Fruit fly (Drosophila melanogaster): ENCODE measurements around the gene CG7519.

Gene CG7519

dm6 chr3L:21516716-21517266 is 23.9 kb downstream of the CG7519 start (continued):
- TF ChIP-seq fkh (GFP tag; optimal IDR thresholded peaks at IDR 0.05) (peak; percentile 6), CG31627 (GFP tag; optimal IDR thresholded peaks at IDR 0.05) (peak; percentile 42), fd85E (GFP tag; optimal IDR thresholded peaks at IDR 0.05) (no peak), CG15336 (GFP tag; IDR thresholded peaks at IDR 0.05) (no peak), CG8319 (GFP tag; optimal IDR thresholded peaks at IDR 0.05) (peak; percentile 18), cyc (GFP tag; optimal IDR thresholded peaks at IDR 0.05) (peak; percentile 39), CG16779 (tag; optimal IDR thresholded peaks at IDR 0.05) (no peak), Eip75B (GFP tag; optimal IDR thresholded peaks at IDR 0.05) (peak; percentile 69), CG11762 (GFP tag; optimal IDR thresholded peaks at IDR 0.05; ENCODE audit: insufficient read depth) (peak; percentile 50)

DNA sequence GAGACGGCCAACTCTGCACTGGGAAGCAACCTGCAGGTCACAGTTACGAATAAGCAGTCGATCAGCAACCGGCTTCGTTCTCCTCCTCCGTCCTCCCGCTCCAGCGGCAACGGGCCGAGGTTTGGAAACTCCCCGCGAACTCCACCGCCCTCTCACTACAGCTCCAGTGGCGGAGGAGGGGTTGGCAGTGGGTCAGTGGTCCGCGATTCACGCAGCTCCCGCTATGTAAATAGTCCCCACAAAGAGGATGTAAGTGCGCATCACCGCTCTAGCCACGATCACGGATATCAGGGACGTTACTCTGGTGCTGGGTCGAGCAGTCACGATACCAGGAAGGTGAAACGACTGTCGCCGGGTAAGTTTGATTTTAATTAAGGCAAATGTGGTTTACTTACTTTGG is 25.5 kb downstream of the CG7519 start:
- TF ChIP-seq Eip78C (GFP tag) (no peak), ss (GFP tag; optimal IDR thresholded peaks at IDR 0.05) (no peak), lz (GFP tag; optimal IDR thresholded peaks at IDR 0.05) (no peak), vri (GFP tag; optimal IDR thresholded peaks at IDR 0.05) (no peak), spab (GFP tag; optimal IDR thresholded peaks at IDR 0.05) (no peak), CG11762 (GFP tag; optimal IDR thresholded peaks at IDR 0.05; ENCODE audit: insufficient read depth) (no peak), Gug (GFP tag; IDR thresholded peaks at IDR 0.05) (no peak), CG11294 (GFP tag; IDR thresholded peaks at IDR 0.05) (no peak), Smox (GFP tag; optimal IDR thresholded peaks at IDR 0.05) (no peak), Ets21C (GFP tag; optimal IDR thresholded peaks at IDR 0.05) (no peak), fd59A (GFP tag; optimal IDR thresholded peaks at IDR 0.05) (no peak), CG4318 (GFP tag; optimal IDR thresholded peaks at IDR 0.05) (no peak), salr (GFP tag; optimal IDR thresholded peaks at IDR 0.05) (no peak), esn (GFP tag; optimal IDR thresholded peaks at IDR 0.05) (no peak), fd85E (GFP tag; optimal IDR thresholded peaks at IDR 0.05) (no peak), svp (GFP tag) (no peak), CG6854 (GFP tag; optimal IDR thresholded peaks at IDR 0.05) (no peak), dac (GFP tag; optimal IDR thresholded peaks at IDR 0.05) (no peak), CG10631 (GFP tag; optimal IDR thresholded peaks at IDR 0.05) (no peak), topi (GFP tag; optimal IDR thresholded peaks at IDR 0.05) (no peak)

DNA sequence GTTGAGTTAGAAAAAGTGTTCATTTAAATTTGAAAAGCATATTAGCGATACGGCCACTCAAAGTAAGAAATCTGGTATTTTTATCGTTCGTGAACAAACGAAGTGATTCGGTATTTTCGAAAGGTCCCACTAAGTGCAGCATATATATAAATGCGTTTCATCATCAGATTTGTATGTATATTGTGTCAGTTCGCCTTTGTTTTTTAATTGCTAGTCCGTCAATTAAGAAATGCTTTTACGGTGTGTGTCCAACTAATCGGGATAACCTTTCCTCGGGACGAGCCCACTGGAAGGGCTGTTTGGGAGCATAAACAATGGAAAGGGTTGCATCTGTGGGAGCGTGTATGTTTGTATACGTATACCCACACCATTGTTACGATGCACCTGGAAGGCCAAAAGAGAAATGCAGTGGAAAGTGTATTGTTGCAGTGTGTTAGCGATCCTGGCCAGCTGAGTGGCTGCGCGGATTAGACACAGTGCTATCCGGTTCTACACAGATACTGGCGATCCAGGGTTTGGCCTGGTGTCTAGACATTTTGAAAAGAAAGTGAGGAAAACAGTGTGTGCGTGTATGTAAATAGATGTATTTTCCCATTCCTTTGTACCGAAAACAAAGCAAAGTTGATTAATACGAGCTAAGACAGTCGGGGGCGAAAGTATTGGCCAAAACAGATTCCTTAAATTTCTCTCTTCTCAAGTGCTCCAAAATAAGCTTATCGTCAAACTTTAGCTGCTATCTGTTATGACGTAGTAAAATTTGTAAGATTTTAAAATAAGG is 30.4 kb downstream of the CG7519 start, which contains the start of gene CG7611:
Gene CG7611, plus strand, starts transcription at position 128 of the 778 bp plus-strand sequence.
- TF ChIP-seq Smox (GFP tag; optimal IDR thresholded peaks at IDR 0.05) (no peak), ss (GFP tag; optimal IDR thresholded peaks at IDR 0.05) (peak in 1 of 2 experiments; percentile 39), CG10669 (GFP tag; optimal IDR thresholded peaks at IDR 0.05) (no peak), svp (GFP tag) (peak; percentile 79), net (GFP tag; optimal IDR thresholded peaks at IDR 0.05) (no peak), CG6854 (GFP tag; optimal IDR thresholded peaks at IDR 0.05) (peak; percentile 54), Sox14 (GFP tag; optimal IDR thresholded peaks at IDR 0.05) (peak; percentile 59), Eip78C (GFP tag) (peak; percentile 54), Eip75B (GFP tag; optimal IDR thresholded peaks at IDR 0.05) (no peak), vri (GFP tag; optimal IDR thresholded peaks at IDR 0.05) (peak; percentile 35), eg (GFP tag; IDR thresholded peaks at IDR 0.05) (no peak), dsx (GFP tag; optimal IDR thresholded peaks at IDR 0.05; ENCODE audit: poor library complexity, severe bottlenecking) (peak; percentile 50), CG15336 (GFP tag; IDR thresholded peaks at IDR 0.05) (no peak), Hr39 (GFP tag; optimal IDR thresholded peaks at IDR 0.05) (no peak), acj6 (GFP tag; optimal IDR thresholded peaks at IDR 0.05) (no peak), CG6808 (GFP tag; optimal IDR thresholded peaks at IDR 0.05) (no peak)

All from whole organism, prepupa.